Worm (Caenorhabditis elegans): Measurements from ENCODE around the gene F29C4.4.

DNA sequence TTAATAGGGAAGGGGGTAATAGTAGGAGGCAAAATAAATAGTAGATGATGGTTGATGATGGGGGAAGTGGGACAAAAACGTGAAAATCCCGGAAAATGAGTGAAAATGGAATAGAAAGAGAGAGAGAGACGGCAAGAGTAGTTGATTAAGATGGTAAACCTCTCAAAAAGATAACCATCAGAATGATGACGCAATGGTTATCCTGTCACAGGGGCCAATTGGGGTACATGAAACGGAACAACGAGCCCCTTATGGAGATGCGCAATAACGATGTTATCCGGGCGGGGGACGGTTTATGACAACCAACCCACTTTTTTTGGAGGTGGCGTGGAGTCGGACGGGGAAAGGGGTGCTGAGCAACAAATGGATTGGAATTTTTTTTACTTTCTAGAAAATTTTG is 38.3 kb downstream of the F29C4.4 start:
- TF ChIP-seq snpc-4 (GFP tag; optimal IDR thresholded peaks at IDR 0.05) (no peak), snpc-4 (tag; optimal IDR thresholded peaks at IDR 0.05) (no peak), lin-54 (GFP tag; optimal IDR thresholded peaks at IDR 0.05) (no peak), nfya-1 (tag; optimal IDR thresholded peaks at IDR 0.05; ENCODE audit: borderline replicate concordance, insufficient read depth) (no peak), C06A6.2 (GFP tag; conservative IDR thresholded peaks at IDR 0.05) (no peak), F49E8.2 (tag; optimal IDR thresholded peaks at IDR 0.05; ENCODE audit: insufficient read depth) (no peak), somi-1 (GFP tag; optimal IDR thresholded peaks at IDR 0.05) (no peak), lin-26 (GFP tag; IDR thresholded peaks at IDR 0.05) (no peak), efl-1 (GFP tag; optimal IDR thresholded peaks at IDR 0.05) (no peak), F23B12.7 (tag; optimal IDR thresholded peaks at IDR 0.05; ENCODE audit: insufficient read depth) (no peak)
